Fruit fly (Drosophila melanogaster): ENCODE data around the gene Cnx14D.

Gene Cnx14D

dm6 chrX:16570572-16571224 is 45.5 kb upstream of the Cnx14D start (continued):
- TF ChIP-seq tin (GFP tag; optimal IDR thresholded peaks at IDR 0.05): no peak
- TF ChIP-seq CG32532 (GFP tag; IDR thresholded peaks at IDR 0.05): peak; percentile 46
- TF ChIP-seq crp (GFP tag; optimal IDR thresholded peaks at IDR 0.05): no peak
- no peak for TF ChIP-seq peb (GFP tag; IDR thresholded peaks at IDR 0.05)
- TF ChIP-seq Dbx (GFP tag; IDR thresholded peaks at IDR 0.05): no peak
- TF ChIP-seq Mad (GFP tag; optimal IDR thresholded peaks at IDR 0.05): no peak
- TF ChIP-seq ro (GFP tag; IDR thresholded peaks at IDR 0.05): no peak
- TF ChIP-seq twi (tag; optimal IDR thresholded peaks at IDR 0.05): peak; percentile 34
- TF ChIP-seq vvl (GFP tag; IDR thresholded peaks at IDR 0.05): no peak
- no peak for TF ChIP-seq NK7.1 (GFP tag; optimal IDR thresholded peaks at IDR 0.05)
- TF ChIP-seq ken (GFP tag; IDR thresholded peaks at IDR 0.05): no peak
- 0 out of 2 replicates have a peak, but pooled peaks have one; percentile 25 for TF ChIP-seq Drgx (GFP tag; IDR thresholded peaks at IDR 0.05)
- no peak for TF ChIP-seq CG3838 (GFP tag; optimal IDR thresholded peaks at IDR 0.05)
- peak; percentile 11; the same call in 1 of the 2 replicates for TF ChIP-seq Ptx1 (GFP tag; IDR thresholded peaks at IDR 0.05)
- peak; percentile 48 for TF ChIP-seq CG2120 (GFP tag; optimal IDR thresholded peaks at IDR 0.05)
- TF ChIP-seq PHDP (tag; optimal IDR thresholded peaks at IDR 0.05): peak; percentile 7
- TF ChIP-seq Ssrp (tag; optimal IDR thresholded peaks at IDR 0.05): no peak
- TF ChIP-seq CG18599 (GFP tag; optimal IDR thresholded peaks at IDR 0.05): peak; percentile 26
- TF ChIP-seq E2f1 (GFP tag; IDR thresholded peaks at IDR 0.05): no peak
- TF ChIP-seq slbo (GFP tag; IDR thresholded peaks at IDR 0.05): peak; percentile 19; the same call in 1 of the 2 replicates
- TF ChIP-seq CG9876 (GFP tag; optimal IDR thresholded peaks at IDR 0.05): no peak
- no peak for TF ChIP-seq Max (GFP tag; optimal IDR thresholded peaks at IDR 0.05)
- no peak for TF ChIP-seq Taf1 (GFP tag; IDR thresholded peaks at IDR 0.05)
- TF ChIP-seq CG13296 (GFP tag; optimal IDR thresholded peaks at IDR 0.05): no peak
- TF ChIP-seq CG7839 (tag; optimal IDR thresholded peaks at IDR 0.05): peak; percentile 25
- TF ChIP-seq disco-r (GFP tag; optimal IDR thresholded peaks at IDR 0.05): peak; percentile 18
- peak; percentile 24; the same call in 1 of the 2 replicates for TF ChIP-seq CG3847 (GFP tag; IDR thresholded peaks at IDR 0.05)
- TF ChIP-seq CG13624 (GFP tag; optimal IDR thresholded peaks at IDR 0.05): no peak
- TF ChIP-seq tio (GFP tag; optimal IDR thresholded peaks at IDR 0.05): no peak
- TF ChIP-seq nmo (GFP tag; optimal IDR thresholded peaks at IDR 0.05): no peak
- no peak for TF ChIP-seq CG17612 (GFP tag; IDR thresholded peaks at IDR 0.05)
- no peak for TF ChIP-seq pan (optimal IDR thresholded peaks at IDR 0.05)
- no peak for TF ChIP-seq pan (GFP tag; optimal IDR thresholded peaks at IDR 0.05 in 1 of 2, IDR thresholded peaks at IDR 0.05 in 1 of 2)
- peak; percentile 7 for TF ChIP-seq dmrt99B (tag; optimal IDR thresholded peaks at IDR 0.05)
- no peak for TF ChIP-seq vfl (GFP tag; optimal IDR thresholded peaks at IDR 0.05)
- no peak for TF ChIP-seq pita (GFP tag; optimal IDR thresholded peaks at IDR 0.05)
- no peak for TF ChIP-seq CG4617 (GFP tag; optimal IDR thresholded peaks at IDR 0.05; ENCODE audit: borderline replicate concordance)
- TF ChIP-seq CG13424 (tag; optimal IDR thresholded peaks at IDR 0.05): peak; percentile 17
- TF ChIP-seq Nf-YA (GFP tag; IDR thresholded peaks at IDR 0.05): no peak
- TF ChIP-seq Lim3 (GFP tag; IDR thresholded peaks at IDR 0.05): no peak
- peak; percentile 41 for TF ChIP-seq Meics (GFP tag; optimal IDR thresholded peaks at IDR 0.05)
- TF ChIP-seq p53 (GFP tag; optimal IDR thresholded peaks at IDR 0.05): no peak
- TF ChIP-seq Atf6 (GFP tag; IDR thresholded peaks at IDR 0.05): no peak
- no peak for TF ChIP-seq chif (GFP tag; optimal IDR thresholded peaks at IDR 0.05)
- TF ChIP-seq row (GFP tag; IDR thresholded peaks at IDR 0.05): peak; percentile 69
- no peak for TF ChIP-seq CHES-1-like (GFP tag; optimal IDR thresholded peaks at IDR 0.05)
